Fruit fly (Drosophila melanogaster) whole organism: ENCODE data around the gene Gcn5.

Source experiments
- CG8478 ChIP-seq: fragments of >200 bp; optimal IDR thresholded peaks from 2 replicates; lab custom pipeline; 2018; ENCODE audit warnings: inconsistent platforms
- Dll ChIP-seq: fragments of >200 bp; optimal IDR thresholded peaks from 2 replicates; lab custom pipeline; 2017
- EcR ChIP-seq, 2 experiments: fragments of >200 bp; optimal IDR thresholded peaks; 2 replicates each; lab custom pipeline; 2017; ENCODE audit warnings: missing biosample characterization in 2 of 2, missing genetic modification characterization in 2 of 2, missing genetic modification reagents in 2 of 2
- pan ChIP-seq: fragments of >200 bp; optimal IDR thresholded peaks from 2 replicates; lab custom pipeline; 2017
- psq ChIP-seq: fragments of >200 bp; optimal IDR thresholded peaks from 2 replicates; lab custom pipeline; 2017
- usp ChIP-seq: fragments of >200 bp; optimal IDR thresholded peaks from 2 replicates; lab custom pipeline; 2017; ENCODE audit warnings: missing biosample characterization, missing genetic modification characterization, mixed read lengths

Gcn5 gene

dm6 chr3L:12533392-12534070, 9.7 kb upstream of the Gcn5 start, which contains the start of the genes Tsf2 and CG34242:
TSS of gene Tsf2 (minus strand) at chr3L:12533724.
TSS of gene CG34242 (plus strand) at chr3L:12533996.
- no peak for TF ChIP-seq Dll

dm6 chr3L:12532220-12532619, 8.4 kb upstream of the Gcn5 start:
- TF ChIP-seq usp (no peak), Dll (no peak), EcR (GFP tag; optimal IDR thresholded peaks at IDR 0.05; lab: Kevin White, UChicago) (no peak), CG8478 (no peak), pan (no peak), psq (no peak)

dm6 chr3L:12530044-12530443, 6.2 kb upstream of the Gcn5 start, which contains the start of gene nst:
TSS of gene nst (minus strand) at chr3L:12530171.
- TF ChIP-seq pan (no peak), CG8478 (no peak), Dll (no peak), usp (no peak)

dm6 chr3L:12529431-12530007, 5.7 kb upstream of the Gcn5 start:
- TF ChIP-seq pan, result no peak
- TF ChIP-seq usp, result no peak
- no peak for TF ChIP-seq psq
- no peak for TF ChIP-seq Dll
- TF ChIP-seq EcR (GFP tag; optimal IDR thresholded peaks at IDR 0.05; lab: Kevin White, UChicago), result no peak
- TF ChIP-seq CG8478, result no peak

dm6 chr3L:12526433-12527113, 2.8 kb upstream of the Gcn5 start, which contains the start of gene eIF2beta:
TSS of gene eIF2beta (minus strand) at chr3L:12526731.
- no peak for TF ChIP-seq usp
- TF ChIP-seq Dll, result no peak
- no peak for TF ChIP-seq EcR (GFP tag; optimal IDR thresholded peaks at IDR 0.05; lab: Kevin White, UChicago)
- TF ChIP-seq pan, result no peak
- no peak for TF ChIP-seq CG8478
- no peak for TF ChIP-seq psq

- TF ChIP-seq psq (no peak), Dll (no peak), EcR (GFP tag; optimal IDR thresholded peaks at IDR 0.05; lab: Kevin White, UChicago) (no peak), usp (no peak), CG8478 (no peak), pan (no peak)
Observed at dm6 chr3L:12519315-12519714, 4.5 kb downstream of the Gcn5 start.

- no peak for TF ChIP-seq pan
Observed at dm6 chr3L:12517443-12518209, 6.2 kb downstream of the Gcn5 start.

dm6 chr3L:12515691-12516455, 7.9 kb downstream of the Gcn5 start:
- no peak for TF ChIP-seq psq
- TF ChIP-seq Dll, result peak; percentile 43
- TF ChIP-seq pan, result no peak

- TF ChIP-seq CG8478 (no peak), pan (no peak), Dll (no peak), usp (no peak), EcR (GFP tag; optimal IDR thresholded peaks at IDR 0.05; lab: Kevin White, UChicago) (no peak), psq (no peak)
Observed at dm6 chr3L:12514762-12515215, 9.0 kb downstream of the Gcn5 start, which contains the start of the genes sti and tral. TSS of gene sti (minus strand) at chr3L:12514815. TSS of gene tral (plus strand) at chr3L:12515059.

dm6 chr3L:12507571-12507970, 16.2 kb downstream of the Gcn5 start, which contains the start of gene CG10654:
TSS of gene CG10654 (minus strand) at chr3L:12507840.
- no peak for TF ChIP-seq usp
- no peak for TF ChIP-seq psq
- no peak for TF ChIP-seq CG8478
- TF ChIP-seq pan, result no peak
- TF ChIP-seq EcR (GFP tag; optimal IDR thresholded peaks at IDR 0.05; lab: Kevin White, UChicago), result no peak
- no peak for TF ChIP-seq Dll

- no peak for TF ChIP-seq psq
- TF ChIP-seq usp, result no peak
- no peak for TF ChIP-seq Dll
- TF ChIP-seq EcR (GFP tag; optimal IDR thresholded peaks at IDR 0.05; lab: Kevin White, UChicago), result no peak
Observed at dm6 chr3L:12506963-12507552, 16.8 kb downstream of the Gcn5 start.

dm6 chr3L:12505990-12506389, 17.8 kb downstream of the Gcn5 start:
- no peak for TF ChIP-seq usp
- no peak for TF ChIP-seq Dll
- no peak for TF ChIP-seq CG8478
- TF ChIP-seq psq, result no peak
- no peak for TF ChIP-seq EcR (GFP tag; optimal IDR thresholded peaks at IDR 0.05; lab: Kevin White, UChicago)
- no peak for TF ChIP-seq pan
